Fruit fly (Drosophila melanogaster) whole organism, embryonic: ENCODE results near the gene mat.

Experiments
- ATbp ChIP-seq: fragments of 200-800 bp; sonication (Bioruptor generic); optimal IDR thresholded peaks from 2 replicates; lab custom pipeline; 2017; ENCODE audit warnings: missing biosample characterization, mild to moderate bottlenecking, missing genetic modification characterization, missing genetic modification reagents
- BEAF-32 ChIP-seq: fragments of 200-800 bp; sonication (Bioruptor generic); optimal IDR thresholded peaks from 3 replicates; lab custom pipeline; 2017; ENCODE audit warnings: missing biosample characterization, missing genetic modification characterization, mild to moderate bottlenecking, moderate library complexity, missing genetic modification reagents
- Bteb2 ChIP-seq: fragments of 200-800 bp; sonication (Bioruptor generic); optimal IDR thresholded peaks from 2 replicates; lab custom pipeline; 2016; ENCODE audit warnings: missing biosample characterization, missing genetic modification characterization
- CG10321 ChIP-seq: fragments of 200-800 bp; sonication (Bioruptor generic); IDR thresholded peaks from 2 replicates; pipeline ENCODE4 v1.3.6; 2022; ENCODE audit warnings: missing biosample characterization, missing genetic modification characterization
- CG12104 ChIP-seq: fragments of 200-800 bp; sonication (Bioruptor generic); optimal IDR thresholded peaks from 3 replicates; lab custom pipeline; 2016; ENCODE audit warnings: missing biosample characterization, missing genetic modification characterization
- CG12299 ChIP-seq: fragments of 200-800 bp; sonication (Bioruptor generic); optimal IDR thresholded peaks from 2 replicates; lab custom pipeline; 2018; ENCODE audit warnings: missing biosample characterization, mild to moderate bottlenecking, missing genetic modification characterization
- CG13123 ChIP-seq: fragments of 200-800 bp; sonication (Bioruptor generic); optimal IDR thresholded peaks from 2 replicates; lab custom pipeline; 2016; ENCODE audit warnings: missing biosample characterization, missing genetic modification characterization
- CG1602 ChIP-seq: fragments of 200-800 bp; sonication (Bioruptor generic); optimal IDR thresholded peaks from 3 replicates; lab custom pipeline; 2016; ENCODE audit warnings: missing biosample characterization, missing genetic modification characterization
- CG16815 ChIP-seq: fragments of 200-800 bp; sonication (Bioruptor generic); optimal IDR thresholded peaks from 3 replicates; lab custom pipeline; 2017; ENCODE audit warnings: missing biosample characterization, mild to moderate bottlenecking, missing genetic modification characterization
- CG17359 ChIP-seq: fragments of 200-800 bp; sonication (Bioruptor generic); optimal IDR thresholded peaks from 3 replicates; lab custom pipeline; 2018; ENCODE audit warnings: missing biosample characterization, mild to moderate bottlenecking, missing genetic modification characterization, moderate library complexity
- CG17568 ChIP-seq: fragments of 200-800 bp; sonication (Bioruptor generic); optimal IDR thresholded peaks from 2 replicates; lab custom pipeline; 2018; ENCODE audit warnings: missing biosample characterization, mild to moderate bottlenecking, missing genetic modification characterization, moderate library complexity
- CG18476 ChIP-seq: fragments of 200-800 bp; sonication (Bioruptor generic); optimal IDR thresholded peaks from 2 replicates; lab custom pipeline; 2016; ENCODE audit warnings: missing biosample characterization, mild to moderate bottlenecking, missing genetic modification characterization
- CG18764 ChIP-seq: fragments of 200-800 bp; sonication (Bioruptor generic); optimal IDR thresholded peaks from 3 replicates; lab custom pipeline; 2016; ENCODE audit warnings: missing biosample characterization, missing genetic modification characterization
- CG30020 ChIP-seq: fragments of 200-800 bp; optimal IDR thresholded peaks from 2 replicates; lab custom pipeline; 2019; ENCODE audit warnings: missing biosample characterization, mild to moderate bottlenecking, missing genetic modification characterization, moderate library complexity
- CG32532 ChIP-seq: fragments of 200-800 bp; sonication (Bioruptor generic); IDR thresholded peaks from 2 replicates; pipeline ENCODE4 v1.3.6; 2022; ENCODE audit warnings: missing biosample characterization, missing genetic modification characterization
- CG3407 ChIP-seq: fragments of 200-800 bp; sonication (Bioruptor generic); optimal IDR thresholded peaks from 2 replicates; lab custom pipeline; 2018; ENCODE audit warnings: missing biosample characterization, mild to moderate bottlenecking, missing genetic modification characterization
- CG3726 ChIP-seq: fragments of 200-800 bp; sonication (Bioruptor generic); IDR thresholded peaks from 3 replicates; pipeline ENCODE4, ENCODE4 v1.3.6; 2022; ENCODE audit warnings: missing biosample characterization, missing genetic modification characterization
- CG5245 ChIP-seq: fragments of 200-800 bp; sonication (Bioruptor generic); optimal IDR thresholded peaks from 3 replicates; lab custom pipeline; 2016; ENCODE audit warnings: missing biosample characterization, missing genetic modification characterization
- CG6654 ChIP-seq: fragments of 200-800 bp; sonication (Bioruptor generic); optimal IDR thresholded peaks from 2 replicates; lab custom pipeline; 2017; ENCODE audit warnings: missing biosample characterization, mild to moderate bottlenecking, missing genetic modification characterization
- CG7357 ChIP-seq: fragments of 200-800 bp; sonication (Bioruptor generic); IDR thresholded peaks from 3 replicates; pipeline ENCODE4 v1.3.6; 2022; ENCODE audit warnings: missing biosample characterization, missing genetic modification characterization
- CG7839 ChIP-seq: fragments of 200-800 bp; sonication (Bioruptor generic); optimal IDR thresholded peaks from 3 replicates; lab custom pipeline; 2018; ENCODE audit warnings: missing biosample characterization, mild to moderate bottlenecking, missing genetic modification characterization, moderate library complexity
- CG8290 ChIP-seq, 3 experiments: fragments of 200-800 bp; sonication (Bioruptor generic); optimal IDR thresholded peaks; 2 replicates each; lab custom pipeline; 2016 to 2019; ENCODE audit warnings: missing biosample characterization in 3 of 3, missing genetic modification characterization in 3 of 3, mild to moderate bottlenecking in 2 of 3, moderate library complexity in 1 of 3
- CoRest ChIP-seq: fragments of 200-800 bp; sonication (Bioruptor generic); optimal IDR thresholded peaks from 3 replicates; lab custom pipeline; 2018; ENCODE audit warnings: missing biosample characterization, mild to moderate bottlenecking, missing genetic modification characterization, moderate library complexity
- Doc3 ChIP-seq: fragments of 200-800 bp; sonication (Bioruptor generic); IDR thresholded peaks from 3 replicates; pipeline ENCODE4 v1.3.6; 2022; ENCODE audit warnings: missing biosample characterization, missing genetic modification characterization; ENCODE audit not compliant: partially characterized antibody
- Lim3 ChIP-seq: fragments of 200-800 bp; sonication (Bioruptor generic); IDR thresholded peaks from 2 replicates; pipeline ENCODE4 v1.3.6; 2022; ENCODE audit warnings: missing biosample characterization, missing genetic modification characterization
- Max ChIP-seq: fragments of 200-800 bp; sonication (Bioruptor generic); optimal IDR thresholded peaks from 2 replicates; lab custom pipeline; 2016; ENCODE audit warnings: missing biosample characterization, mild to moderate bottlenecking, missing genetic modification characterization
- Mrtf ChIP-seq: fragments of 200-800 bp; sonication (Bioruptor generic); IDR thresholded peaks from 3 replicates; pipeline ENCODE4 v1.3.6; 2022; ENCODE audit warnings: missing biosample characterization, missing genetic modification characterization
- NC2β ChIP-seq: fragments of 200-800 bp; sonication (Bioruptor generic); optimal IDR thresholded peaks from 2 replicates; lab custom pipeline; 2016; ENCODE audit warnings: missing biosample characterization, missing genetic modification characterization
- Rx ChIP-seq: fragments of 200-800 bp; sonication (Bioruptor generic); IDR thresholded peaks from 2 replicates; pipeline ENCODE4 v1.3.6; 2022; ENCODE audit warnings: missing biosample characterization, missing genetic modification characterization
- Taf1 ChIP-seq: fragments of 200-800 bp; sonication (Bioruptor generic); IDR thresholded peaks from 2 replicates; pipeline ENCODE4 v1.3.6; 2022; ENCODE audit warnings: missing biosample characterization, missing genetic modification characterization
- ara ChIP-seq: fragments of 200-800 bp; sonication (Bioruptor generic); IDR thresholded peaks from 2 replicates; pipeline ENCODE4 v1.3.6; 2022; ENCODE audit warnings: missing biosample characterization, missing genetic modification characterization
- ato ChIP-seq: fragments of 200-800 bp; sonication (Bioruptor generic); IDR thresholded peaks from 2 replicates; pipeline ENCODE4 v1.3.6; 2022; ENCODE audit warnings: missing biosample characterization, missing genetic modification characterization; ENCODE audit not compliant: partially characterized antibody
- chinmo ChIP-seq: fragments of 200-800 bp; sonication (Bioruptor generic); IDR thresholded peaks from 4 replicates; pipeline ENCODE4 v1.3.6; 2022; ENCODE audit warnings: missing biosample characterization, missing genetic modification characterization; ENCODE audit not compliant: partially characterized antibody
- dan ChIP-seq: fragments of 200-800 bp; sonication (Bioruptor generic); IDR thresholded peaks from 2 replicates; pipeline ENCODE4 v1.3.6; 2022; ENCODE audit warnings: missing biosample characterization, missing genetic modification characterization
- dm ChIP-seq: fragments of 200-800 bp; sonication (Bioruptor generic); optimal IDR thresholded peaks from 3 replicates; lab custom pipeline; 2016; ENCODE audit warnings: missing biosample characterization, missing genetic modification characterization
- ems ChIP-seq: fragments of 200-800 bp; sonication (Bioruptor generic); optimal IDR thresholded peaks from 3 replicates; lab custom pipeline; 2016; ENCODE audit warnings: missing biosample characterization, missing genetic modification characterization
- h ChIP-seq: fragments of >200 bp; optimal IDR thresholded peaks from 2 replicates; lab custom pipeline; 2017
- ham ChIP-seq: fragments of 200-800 bp; sonication (Bioruptor generic); IDR thresholded peaks from 2 replicates; pipeline ENCODE4 v1.3.6; 2022; ENCODE audit warnings: missing biosample characterization, missing genetic modification characterization
- hth ChIP-seq: fragments of >200 bp; optimal IDR thresholded peaks from 2 replicates; lab custom pipeline; 2017; ENCODE audit warnings: inconsistent platforms
- insv ChIP-seq, 2 experiments: fragments of 200-800 bp; sonication (Bioruptor generic); optimal IDR thresholded peaks; 3 replicates each; lab custom pipeline; 2016 to 2018; ENCODE audit warnings: missing biosample characterization in 2 of 2, missing genetic modification characterization in 2 of 2
- inv ChIP-seq: fragments of 200-800 bp; sonication (Bioruptor generic); IDR thresholded peaks from 2 replicates; pipeline ENCODE4 v1.3.6; 2022; ENCODE audit warnings: missing biosample characterization, missing genetic modification characterization; ENCODE audit not compliant: partially characterized antibody
- jigr1 ChIP-seq: fragments of 200-800 bp; sonication (Bioruptor generic); IDR thresholded peaks from 3 replicates; pipeline ENCODE4 v1.3.6; 2022; ENCODE audit warnings: missing biosample characterization, missing genetic modification characterization
- kah ChIP-seq: fragments of 200-800 bp; sonication (Bioruptor generic); optimal IDR thresholded peaks from 2 replicates; lab custom pipeline; 2018; ENCODE audit warnings: missing biosample characterization, mild to moderate bottlenecking, missing genetic modification characterization
- ken ChIP-seq: fragments of 200-800 bp; sonication (Bioruptor generic); IDR thresholded peaks from 3 replicates; pipeline ENCODE4 v1.3.6; 2022; ENCODE audit warnings: missing biosample characterization, missing genetic modification characterization
- kni ChIP-seq: fragments of 200-800 bp; sonication (Bioruptor generic); optimal IDR thresholded peaks from 3 replicates; lab custom pipeline; 2017; ENCODE audit warnings: mild to moderate bottlenecking, missing biosample characterization, missing genetic modification reagents, missing genetic modification characterization
- peb ChIP-seq: fragments of 200-800 bp; sonication (Bioruptor generic); IDR thresholded peaks from 2 replicates; pipeline ENCODE4 v1.3.6; 2022; ENCODE audit warnings: missing biosample characterization, missing genetic modification characterization
- prd ChIP-seq, 3 experiments: fragments of >200 bp in 2 of 3; fragments of 200-800 bp in 1 of 3; sonication (Bioruptor generic) in 1 of 3; optimal IDR thresholded peaks in 2 of 3; IDR thresholded peaks in 1 of 3; 2 replicates in 2 of 3; 3 replicates in 1 of 3; pipeline versions ENCODE4 v1.3.6 to Lab custom; 2017 to 2022; ENCODE audit warnings: missing biosample characterization in 1 of 3, missing genetic modification characterization in 1 of 3
- pum ChIP-seq: fragments of 200-800 bp; sonication (Bioruptor generic); optimal IDR thresholded peaks from 2 replicates; lab custom pipeline; 2016; ENCODE audit warnings: missing biosample characterization, missing genetic modification characterization
- ranshi ChIP-seq: fragments of 200-800 bp; sonication (Bioruptor generic); IDR thresholded peaks from 2 replicates; pipeline ENCODE4 v1.3.6; 2022; ENCODE audit warnings: missing biosample characterization, missing genetic modification characterization
- tup ChIP-seq: fragments of 200-800 bp; sonication (Bioruptor generic); optimal IDR thresholded peaks from 2 replicates; lab custom pipeline; 2016; ENCODE audit warnings: missing biosample characterization, mild to moderate bottlenecking, missing genetic modification characterization, moderate library complexity

mat gene

DNA sequence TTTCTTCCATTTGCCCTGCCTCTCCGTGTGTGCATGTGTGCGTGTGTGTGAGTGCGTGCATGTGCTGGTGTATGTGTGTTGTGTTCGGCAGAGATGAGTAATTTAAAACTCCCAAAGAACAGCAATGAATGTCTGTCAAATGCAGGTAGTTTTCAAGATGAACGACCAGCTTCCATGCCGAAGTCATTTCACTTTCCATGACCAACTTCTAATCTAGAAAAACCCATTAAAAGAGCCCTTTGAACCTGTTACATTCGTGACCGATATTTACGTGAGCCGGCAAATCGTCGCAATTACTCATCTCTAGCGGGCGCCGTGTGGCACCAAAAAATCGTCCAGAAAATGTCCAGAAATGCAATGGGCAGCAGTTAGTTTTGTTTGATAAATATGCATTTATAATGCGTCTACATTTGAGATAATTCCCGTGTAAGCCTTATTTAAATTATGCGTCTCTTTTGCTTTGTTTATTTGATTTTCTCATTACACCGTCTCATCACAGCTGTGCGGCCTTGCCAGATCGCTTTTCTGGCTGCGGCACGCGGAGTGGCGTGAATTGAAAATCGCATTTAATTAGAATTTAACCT lies 30.2 kb upstream of the mat start (continued):
- no peak for TF ChIP-seq Mrtf
- peak; percentile 44 for TF ChIP-seq CoRest (tag; lab: Kevin White, UChicago)
- peak; percentile 48 for TF ChIP-seq pum (GFP tag; lab: Kevin White, UChicago)
- TF ChIP-seq CG10321 (GFP tag; lab: Robert Waterston, UW), result no peak
- no peak for TF ChIP-seq tup (GFP tag; lab: Kevin White, UChicago)
- TF ChIP-seq BEAF-32 (GFP tag; lab: Kevin White, UChicago), result peak; percentile 91
- peak; percentile 50; the same call in 1 of the 2 replicates for TF ChIP-seq ara (GFP tag; lab: Robert Waterston, UW)
- peak; percentile 77; the same call in 2 of the 3 replicates for TF ChIP-seq Doc3 (GFP tag; lab: Robert Waterston, UW)
- no peak for TF ChIP-seq prd (optimal IDR thresholded peaks at IDR 0.05; lab: Kevin White, UChicago)
- peak; percentile 69 for TF ChIP-seq prd (GFP tag; IDR thresholded peaks at IDR 0.05; lab: Robert Waterston, UW)
- no peak for TF ChIP-seq ham (GFP tag; lab: Robert Waterston, UW)
- TF ChIP-seq CG18764 (GFP tag; lab: Kevin White, UChicago), result no peak
- TF ChIP-seq CG12299 (tag; lab: Kevin White, UChicago), result no peak
- TF ChIP-seq h (lab: Kevin White, UChicago), result no peak
- peak; percentile 82 for TF ChIP-seq dm (GFP tag; lab: Kevin White, UChicago)
- TF ChIP-seq CG18476, result no peak
- TF ChIP-seq chinmo, result peak; percentile 75; the same call in 1 of the 4 replicates
- no peak for TF ChIP-seq CG3726 (GFP tag; lab: Robert Waterston, UW)
- TF ChIP-seq CG1602 (GFP tag; lab: Kevin White, UChicago), result peak; percentile 21
- no peak for TF ChIP-seq dan (GFP tag; lab: Robert Waterston, UW)
- TF ChIP-seq CG13123, result no peak
- TF ChIP-seq ato (GFP tag; lab: Robert Waterston, UW), result no peak; the same call in 1 of the 2 replicates
- peak in 1 of 2 experiments; percentile 32 for TF ChIP-seq insv (GFP tag; optimal IDR thresholded peaks at IDR 0.05; lab: Kevin White, UChicago)
- peak; percentile 80 for TF ChIP-seq inv (GFP tag; lab: Robert Waterston, UW)
- TF ChIP-seq hth (lab: Kevin White, UChicago), result no peak
- TF ChIP-seq NC2β, result no peak
- no peak for TF ChIP-seq CG12104 (GFP tag; lab: Kevin White, UChicago)
- peak; percentile 64 for TF ChIP-seq ken (GFP tag; lab: Robert Waterston, UW)
- no peak for TF ChIP-seq CG7357
- TF ChIP-seq Max (GFP tag; lab: Kevin White, UChicago), result peak; percentile 38
- TF ChIP-seq peb (GFP tag; lab: Robert Waterston, UW), result no peak
- peak; percentile 9 for TF ChIP-seq CG7839 (tag; lab: Kevin White, UChicago)
- 0 out of 2 replicates have a peak, but pooled peaks have one; percentile 11 for TF ChIP-seq Taf1 (GFP tag; lab: Robert Waterston, UW)
- no peak for TF ChIP-seq kni (GFP tag; lab: Kevin White, UChicago)
- no peak for TF ChIP-seq jigr1 (GFP tag; lab: Robert Waterston, UW)
- no peak for TF ChIP-seq CG5245
- peak; percentile 61 for TF ChIP-seq CG32532
- TF ChIP-seq CG17568 (GFP tag; lab: Kevin White, UChicago), result no peak
- no peak for TF ChIP-seq ems (GFP tag; lab: Kevin White, UChicago)
- TF ChIP-seq CG30020 (tag; lab: Kevin White, UChicago), result peak; percentile 32
- TF ChIP-seq ATbp (GFP tag; lab: Kevin White, UChicago), result no peak
- TF ChIP-seq CG6654 (GFP tag; lab: Kevin White, UChicago), result no peak
- no peak for TF ChIP-seq CG3407 (GFP tag; lab: Kevin White, UChicago)
- TF ChIP-seq Lim3, result no peak
- TF ChIP-seq ranshi (GFP tag; lab: Robert Waterston, UW), result peak; percentile 26; the same call in 1 of the 2 replicates
- TF ChIP-seq kah, result no peak
- TF ChIP-seq Rx (GFP tag; lab: Robert Waterston, UW), result no peak
- peak; percentile 17 for TF ChIP-seq CG8290 (GFP tag; optimal IDR thresholded peaks at IDR 0.05; lab: Kevin White, UChicago)
- peak in 1 of 2 experiments; percentile 21 for TF ChIP-seq CG8290 (tag; optimal IDR thresholded peaks at IDR 0.05; lab: Kevin White, UChicago)
- no peak for TF ChIP-seq CG17359 (tag; lab: Kevin White, UChicago)
- TF ChIP-seq Bteb2 (GFP tag; lab: Kevin White, UChicago), result peak; percentile 37
- TF ChIP-seq CG16815 (GFP tag; lab: Kevin White, UChicago), result no peak
